Worm (Caenorhabditis elegans): Measurements from ENCODE around the gene oac-3.

Gene oac-3

ce11 chrV:13907557-13908104, 8.3 kb downstream of the oac-3 start (continued):
- no peak for TF ChIP-seq nhr-179 (tag; optimal IDR thresholded peaks at IDR 0.05)
- TF ChIP-seq xnd-1 (tag; optimal IDR thresholded peaks at IDR 0.05): no peak
- TF ChIP-seq Y67H2A.10 (GFP tag; conservative IDR thresholded peaks at IDR 0.05): peak; percentile 54; the same call in 1 of the 2 replicates
- no peak for TF ChIP-seq F49E8.2 (tag; optimal IDR thresholded peaks at IDR 0.05; ENCODE audit: insufficient read depth)
- TF ChIP-seq ceh-91 (GFP tag; IDR thresholded peaks at IDR 0.05): no peak
- TF ChIP-seq hlh-26 (GFP tag; conservative IDR thresholded peaks at IDR 0.05): no peak
- TF ChIP-seq lin-54 (GFP tag; optimal IDR thresholded peaks at IDR 0.05): peak; percentile 63
- 0 out of 2 replicates have a peak, but pooled peaks have one; percentile 34 for TF ChIP-seq C17E4.6 (GFP tag; IDR thresholded peaks at IDR 0.05)
- no peak for TF ChIP-seq unc-130 (GFP tag; optimal IDR thresholded peaks at IDR 0.05)
- peak; percentile 56 for TF ChIP-seq F22D6.2 (tag; optimal IDR thresholded peaks at IDR 0.05)
- TF ChIP-seq madf-8 (GFP tag; conservative IDR thresholded peaks at IDR 0.05): no peak
- peak; percentile 77 for TF ChIP-seq egl-44 (GFP tag; IDR thresholded peaks at IDR 0.05)
- TF ChIP-seq F55B11.4 (tag; optimal IDR thresholded peaks at IDR 0.05; ENCODE audit: borderline replicate concordance, insufficient read depth): no peak
- peak; percentile 74 for TF ChIP-seq C06A6.2 (GFP tag; conservative IDR thresholded peaks at IDR 0.05)
- TF ChIP-seq F39B2.1 (GFP tag; IDR thresholded peaks at IDR 0.05): no peak
- peak; percentile 22 for TF ChIP-seq lin-40 (tag; optimal IDR thresholded peaks at IDR 0.05)
- no peak for TF ChIP-seq nfya-1 (tag; optimal IDR thresholded peaks at IDR 0.05; ENCODE audit: borderline replicate concordance, insufficient read depth)
- TF ChIP-seq attf-6 (GFP tag; IDR thresholded peaks at IDR 0.05): peak; percentile 71
- TF ChIP-seq B0261.1 (tag; optimal IDR thresholded peaks at IDR 0.05): no peak
- TF ChIP-seq atf-7 (tag; optimal IDR thresholded peaks at IDR 0.05): peak; percentile 90
- TF ChIP-seq ztf-25 (GFP tag; IDR thresholded peaks at IDR 0.05): 0 out of 2 replicates have a peak, but pooled peaks have one; percentile 6
- TF ChIP-seq ztf-22 (GFP tag; optimal IDR thresholded peaks at IDR 0.05): peak; percentile 76
- TF ChIP-seq aptf-3 (GFP tag; IDR thresholded peaks at IDR 0.05): peak; percentile 88; the same call in 1 of the 2 replicates
- peak; percentile 88 for TF ChIP-seq Y95B8A.8 (GFP tag; IDR thresholded peaks at IDR 0.05)
- TF ChIP-seq hsf-1 (GFP tag; IDR thresholded peaks at IDR 0.05): peak; percentile 65; the same call in 1 of the 2 replicates
- TF ChIP-seq ceh-27 (GFP tag; optimal IDR thresholded peaks at IDR 0.05): peak; percentile 41
- peak; percentile 94 for TF ChIP-seq Y56A3A.18 (GFP tag; IDR thresholded peaks at IDR 0.05)
- peak; percentile 88 for TF ChIP-seq mel-28 (tag; optimal IDR thresholded peaks at IDR 0.05; ENCODE audit: borderline replicate concordance)
- no peak for TF ChIP-seq F57A8.1 (GFP tag; optimal IDR thresholded peaks at IDR 0.05)
- TF ChIP-seq ztf-28 (GFP tag; IDR thresholded peaks at IDR 0.05): 0 out of 2 replicates have a peak, but pooled peaks have one; percentile 75
- no peak for TF ChIP-seq him-1 (tag; optimal IDR thresholded peaks at IDR 0.05)
- TF ChIP-seq Y53G8AR.9 (GFP tag; conservative IDR thresholded peaks at IDR 0.05): peak; percentile 95
- peak; percentile 22; the same call in 1 of the 2 replicates for TF ChIP-seq sea-2 (GFP tag; IDR thresholded peaks at IDR 0.05)
- TF ChIP-seq rec-8 (tag; optimal IDR thresholded peaks at IDR 0.05): no peak
- TF ChIP-seq cebp-2 (GFP tag; IDR thresholded peaks at IDR 0.05): 0 out of 2 replicates have a peak, but pooled peaks have one; percentile 58

ce11 chrV:13908120-13908915, 9.0 kb downstream of the oac-3 start:
- no peak for TF ChIP-seq dpl-1 (GFP tag; optimal IDR thresholded peaks at IDR 0.05)
- TF ChIP-seq dpff-1 (tag; optimal IDR thresholded peaks at IDR 0.05): no peak
- TF ChIP-seq athp-1 (tag; optimal IDR thresholded peaks at IDR 0.05): peak; percentile 1
- TF ChIP-seq let-607 (tag; optimal IDR thresholded peaks at IDR 0.05): no peak
- no peak for TF ChIP-seq hmg-1.2 (GFP tag; IDR thresholded peaks at IDR 0.05)
- TF ChIP-seq attf-5 (GFP tag; optimal IDR thresholded peaks at IDR 0.05): no peak
- no peak for TF ChIP-seq T26A5.8 (tag; optimal IDR thresholded peaks at IDR 0.05)
- no peak for TF ChIP-seq repo-1 (tag; optimal IDR thresholded peaks at IDR 0.05)
- TF ChIP-seq dox-1 (GFP tag; IDR thresholded peaks at IDR 0.05): peak; percentile 57
- TF ChIP-seq ztf-18 (tag; optimal IDR thresholded peaks at IDR 0.05): no peak
- TF ChIP-seq F55B11.4 (tag; optimal IDR thresholded peaks at IDR 0.05; ENCODE audit: borderline replicate concordance, insufficient read depth): no peak
- TF ChIP-seq aptf-3 (GFP tag; IDR thresholded peaks at IDR 0.05): no peak
- TF ChIP-seq let-526 (GFP tag; IDR thresholded peaks at IDR 0.05): no peak
- no peak for TF ChIP-seq ceh-27 (GFP tag; optimal IDR thresholded peaks at IDR 0.05)

All from whole organism, young adult.